Fruit fly (Drosophila melanogaster) whole organism: ENCODE measurements around the gene CG5665.

ENCODE experiments used
- Dll ChIP-seq: fragments of >200 bp; optimal IDR thresholded peaks from 2 replicates; lab custom pipeline; 2017
- pan ChIP-seq: fragments of >200 bp; optimal IDR thresholded peaks from 2 replicates; lab custom pipeline; 2017
- psq ChIP-seq: fragments of >200 bp; optimal IDR thresholded peaks from 2 replicates; lab custom pipeline; 2017

- TF ChIP-seq pan (lab: Kevin White, UChicago) (no peak), Dll (no peak), psq (lab: Kevin White, UChicago) (no peak)
Measured at dm6 chr3L:20353149-20353548, 5.2 kb upstream of the CG5665 start, which contains the start of gene CG5618.
